Fruit fly (Drosophila melanogaster) Kc167 (cell line): ENCODE results near the gene NimC2.

Experiments used
- Myc ChIP-seq: fragments of >200 bp; optimal IDR thresholded peaks from 2 replicates; lab custom pipeline; 2017; ENCODE audit warnings: missing external identifiers
- Sin3A ChIP-seq: fragments of >200 bp; optimal IDR thresholded peaks from 2 replicates; lab custom pipeline; 2018; ENCODE audit warnings: missing external identifiers
- insv ChIP-seq: fragments of >200 bp; optimal IDR thresholded peaks from 3 replicates; lab custom pipeline; 2018; ENCODE audit warnings: missing external identifiers
- psq ChIP-seq: fragments of >200 bp; optimal IDR thresholded peaks from 2 replicates; lab custom pipeline; 2017; ENCODE audit warnings: missing external identifiers

DNA sequence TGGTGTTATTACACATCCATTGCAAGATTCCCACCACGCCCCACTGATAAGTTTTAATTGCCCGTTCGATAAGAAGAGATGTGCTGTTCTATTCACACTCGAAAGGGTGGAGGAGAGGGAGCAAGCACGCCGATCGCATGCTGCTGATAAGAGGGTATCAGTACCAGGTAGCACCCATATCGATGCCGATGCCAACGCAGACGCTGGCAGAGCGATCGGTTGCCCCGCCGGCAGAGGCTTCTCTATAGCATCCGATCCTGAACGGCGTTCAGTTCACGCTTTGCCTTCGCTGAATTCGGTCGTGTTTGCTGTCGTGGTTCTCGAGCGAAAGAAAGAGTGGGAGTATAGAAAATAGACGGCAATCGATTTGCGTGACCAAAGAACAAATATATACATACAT lies 33.6 kb downstream of the NimC2 start:
- TF ChIP-seq insv (lab: Kevin White, UChicago): no peak
- no peak for TF ChIP-seq psq (lab: Kevin White, UChicago)
- no peak for TF ChIP-seq Sin3A
- TF ChIP-seq Myc (lab: Kevin White, UChicago): no peak
